Worm (Caenorhabditis elegans) whole organism, midembryonic: Measurements from ENCODE around the gene ZK792.5.

Experiments used
- T22C8.4 ChIP-seq: fragments of 200-800 bp; sonication (Bioruptor generic); IDR thresholded peaks from 2 replicates; pipeline ENCODE4 v1.3.6; 2022; ENCODE audit warnings: missing genetic modification characterization, missing compliant biosample characterization
- cog-1 ChIP-seq: sonication (generic microtip); optimal IDR thresholded peaks from 2 replicates; lab custom pipeline; 2016; ENCODE audit warnings: missing genetic modification characterization, missing compliant biosample characterization
- med-1 ChIP-seq: sonication (generic microtip); optimal IDR thresholded peaks from 2 replicates; lab custom pipeline; 2017; ENCODE audit warnings: missing genetic modification characterization, mild to moderate bottlenecking, missing compliant biosample characterization, antibody characterized with exemption, missing genetic modification reagents; ENCODE audit not compliant: insufficient read depth
- ref-1 ChIP-seq: fragments of 200-800 bp; sonication (Bioruptor generic); conservative IDR thresholded peaks from 2 replicates; pipeline ENCODE4 v1.3.6; 2022; ENCODE audit warnings: missing genetic modification reagents, missing genetic modification characterization, missing compliant biosample characterization

ce11 chrIV:11703685-11704296, 15.9 kb upstream of the ZK792.5 start, which contains the start of the genes T22B3.3 and alg-3:
- TF ChIP-seq cog-1 (no peak), med-1 (GFP tag; lab: Kevin White, UChicago) (no peak), ref-1 (GFP tag; lab: Robert Waterston, UW) (no peak), T22C8.4 (GFP tag; lab: Robert Waterston, UW) (no peak)
